Worm (Caenorhabditis elegans) whole organism, L1 larva: ENCODE measurements around the gene F35D2.3.

Source experiments
- C16A3.4 ChIP-seq: fragments of 150-350 bp; optimal IDR thresholded peaks from 2 replicates; lab custom pipeline; 2014; ENCODE audit warnings: missing biosample characterization, missing genetic modification characterization
- C34B4.2 ChIP-seq: sonication (generic microtip); optimal IDR thresholded peaks from 2 replicates; lab custom pipeline; 2017; ENCODE audit warnings: mild to moderate bottlenecking, missing genetic modification characterization, missing compliant biosample characterization
- F16B12.6 ChIP-seq: fragments of 150-350 bp; optimal IDR thresholded peaks from 2 replicates; lab custom pipeline; 2014; ENCODE audit warnings: missing biosample characterization, missing genetic modification characterization
- alr-1 ChIP-seq: fragments of 200-800 bp; sonication (Bioruptor generic); optimal IDR thresholded peaks from 2 replicates; lab custom pipeline; 2018; ENCODE audit warnings: borderline replicate concordance, mild to moderate bottlenecking, missing genetic modification characterization, missing compliant biosample characterization
- blmp-1 ChIP-seq: fragments of 150-350 bp; optimal IDR thresholded peaks from 2 replicates; lab custom pipeline; 2014; ENCODE audit warnings: missing biosample characterization, missing genetic modification characterization
- ces-1 ChIP-seq: fragments of 150-350 bp; optimal IDR thresholded peaks from 2 replicates; lab custom pipeline; 2014; ENCODE audit warnings: missing biosample characterization, missing genetic modification reagents, missing genetic modification characterization
- dpl-1 ChIP-seq, 3 experiments: fragments of 150-350 bp in 2 of 3; sonication (generic microtip) in 1 of 3; optimal IDR thresholded peaks; 2 replicates each; lab custom pipeline; 2014 to 2017; ENCODE audit warnings: missing biosample characterization in 3 of 3, missing genetic modification characterization in 3 of 3, missing genetic modification reagents in 3 of 3
- efl-1 ChIP-seq, 4 experiments: fragments of 150-350 bp; optimal IDR thresholded peaks in 3 of 4; peaks in 1 of 4; 1 replicate in 1 of 4; 2 replicates in 3 of 4; lab custom pipeline; 2014; ENCODE audit warnings: missing biosample characterization in 2 of 4, missing genetic modification characterization in 2 of 4, missing genetic modification reagents in 2 of 4
- elt-2 ChIP-seq: sonication (generic microtip); optimal IDR thresholded peaks from 2 replicates; lab custom pipeline; 2016; ENCODE audit warnings: missing genetic modification characterization, mild to moderate bottlenecking, inconsistent platforms, missing compliant biosample characterization, missing genetic modification reagents
- elt-3 ChIP-seq, 6 experiments: fragments of 150-350 bp in 1 of 6; sonication (generic microtip); optimal IDR thresholded peaks; 2 replicates each; lab custom pipeline; 2017 to 2018; ENCODE audit warnings: missing biosample characterization in 6 of 6, missing genetic modification characterization in 6 of 6, inconsistent platforms in 1 of 6
- fkh-10 ChIP-seq: sonication (generic microtip); optimal IDR thresholded peaks from 2 replicates; lab custom pipeline; 2017; ENCODE audit warnings: missing biosample characterization, missing genetic modification reagents, missing genetic modification characterization
- fkh-4 ChIP-seq: sonication (generic microtip); optimal IDR thresholded peaks from 2 replicates; lab custom pipeline; 2016; ENCODE audit warnings: missing compliant biosample characterization, missing genetic modification characterization, borderline replicate concordance
- fkh-8 ChIP-seq: sonication (generic microtip); optimal IDR thresholded peaks from 2 replicates; lab custom pipeline; 2016; ENCODE audit warnings: mild to moderate bottlenecking, missing genetic modification characterization, missing compliant biosample characterization
- grh-1 ChIP-seq: fragments of 200-800 bp; sonication (Bioruptor generic); IDR thresholded peaks from 2 replicates; pipeline ENCODE4 v1.3.6; 2022; ENCODE audit warnings: missing genetic modification reagents, missing genetic modification characterization, missing compliant biosample characterization
- hlh-17 ChIP-seq: fragments of 200-800 bp; sonication (Bioruptor generic); optimal IDR thresholded peaks from 2 replicates; lab custom pipeline; 2018; ENCODE audit warnings: missing genetic modification characterization, mild to moderate bottlenecking, missing compliant biosample characterization, moderate library complexity, borderline replicate concordance
- hlh-4 ChIP-seq: sonication (generic microtip); optimal IDR thresholded peaks from 2 replicates; lab custom pipeline; 2016; ENCODE audit warnings: mild to moderate bottlenecking, missing genetic modification characterization, missing compliant biosample characterization
- irx-1 ChIP-seq: sonication (generic microtip); optimal IDR thresholded peaks from 2 replicates; lab custom pipeline; 2016; ENCODE audit warnings: missing genetic modification characterization, missing compliant biosample characterization
- lin-13 ChIP-seq: fragments of 150-350 bp; optimal IDR thresholded peaks from 2 replicates; lab custom pipeline; 2014; ENCODE audit warnings: missing biosample characterization, missing genetic modification reagents, missing genetic modification characterization
- lin-14 ChIP-seq: fragments of 200-800 bp; sonication (Bioruptor generic); optimal IDR thresholded peaks from 2 replicates; lab custom pipeline; 2018; ENCODE audit warnings: mild to moderate bottlenecking, missing genetic modification characterization, moderate library complexity, missing compliant biosample characterization
- lin-15B ChIP-seq: fragments of 150-350 bp; sonication (generic microtip); optimal IDR thresholded peaks from 3 replicates; lab custom pipeline; 2014; ENCODE audit warnings: missing biosample characterization, missing genetic modification characterization
- lin-35 ChIP-seq, 2 experiments: fragments of 150-350 bp; optimal IDR thresholded peaks; 2 replicates each; lab custom pipeline; 2014; ENCODE audit warnings: missing biosample characterization in 2 of 2, missing genetic modification characterization in 2 of 2, missing genetic modification reagents in 2 of 2
- lir-3 ChIP-seq: sonication (generic microtip); optimal IDR thresholded peaks from 2 replicates; lab custom pipeline; 2016; ENCODE audit warnings: mild to moderate bottlenecking, missing genetic modification characterization, moderate library complexity, missing compliant biosample characterization; ENCODE audit not compliant: poor library complexity
- lsy-2 ChIP-seq, 2 experiments: fragments of 150-350 bp; optimal IDR thresholded peaks; 2 replicates each; lab custom pipeline; 2014; ENCODE audit warnings: missing biosample characterization in 2 of 2, missing genetic modification characterization in 2 of 2
- mdl-1 ChIP-seq, 2 experiments: fragments of 150-350 bp; optimal IDR thresholded peaks; 2 replicates each; lab custom pipeline; 2014 to 2017; ENCODE audit warnings: missing biosample characterization in 2 of 2, missing genetic modification characterization in 2 of 2, inconsistent platforms in 1 of 2
- mep-1 ChIP-seq: fragments of 150-350 bp; optimal IDR thresholded peaks from 2 replicates; lab custom pipeline; 2014; ENCODE audit warnings: missing biosample characterization, missing genetic modification characterization
- nhr-11 ChIP-seq: fragments of 150-350 bp; optimal IDR thresholded peaks from 2 replicates; lab custom pipeline; 2014; ENCODE audit warnings: missing biosample characterization, missing genetic modification characterization
- nhr-12 ChIP-seq: sonication (generic microtip); optimal IDR thresholded peaks from 2 replicates; lab custom pipeline; 2017; ENCODE audit warnings: missing biosample characterization, missing genetic modification characterization
- nhr-19 ChIP-seq: fragments of 200-800 bp; sonication (Bioruptor generic); conservative IDR thresholded peaks from 2 replicates; pipeline ENCODE4 v1.3.6; 2022; ENCODE audit warnings: missing genetic modification characterization, missing compliant biosample characterization
- nhr-20 ChIP-seq: sonication (generic microtip); optimal IDR thresholded peaks from 2 replicates; lab custom pipeline; 2016; ENCODE audit warnings: mild to moderate bottlenecking, missing genetic modification characterization, missing compliant biosample characterization
- nhr-47 ChIP-seq: sonication (generic microtip); optimal IDR thresholded peaks from 2 replicates; lab custom pipeline; 2016; ENCODE audit warnings: mild to moderate bottlenecking, missing genetic modification characterization, moderate library complexity, missing compliant biosample characterization
- nhr-71 ChIP-seq: sonication (generic microtip); optimal IDR thresholded peaks from 2 replicates; lab custom pipeline; 2016; ENCODE audit warnings: mild to moderate bottlenecking, missing genetic modification characterization, moderate library complexity, missing compliant biosample characterization
- nhr-77 ChIP-seq: fragments of 150-350 bp; optimal IDR thresholded peaks from 2 replicates; lab custom pipeline; 2014; ENCODE audit warnings: missing biosample characterization, missing genetic modification characterization
- nhr-84 ChIP-seq: sonication (generic microtip); optimal IDR thresholded peaks from 2 replicates; lab custom pipeline; 2017; ENCODE audit warnings: missing biosample characterization, missing genetic modification characterization
- nhr-85 ChIP-seq: sonication (generic microtip); peaks from one replicate; lab custom pipeline; 2016; ENCODE audit warnings: missing genetic modification characterization, inconsistent platforms, missing compliant biosample characterization
- nhr-90 ChIP-seq: sonication (generic microtip); optimal IDR thresholded peaks from 2 replicates; lab custom pipeline; 2016; ENCODE audit warnings: mild to moderate bottlenecking, missing genetic modification characterization, missing compliant biosample characterization; ENCODE audit not compliant: poor library complexity
- pag-3 ChIP-seq: sonication (generic microtip); optimal IDR thresholded peaks from 2 replicates; lab custom pipeline; 2017; ENCODE audit warnings: missing genetic modification characterization, mild to moderate bottlenecking, missing compliant biosample characterization, antibody characterized with exemption, borderline replicate concordance; ENCODE audit not compliant: insufficient read depth
- pax-3 ChIP-seq: fragments of 200-800 bp; sonication (Bioruptor generic); optimal IDR thresholded peaks from 2 replicates; lab custom pipeline; 2018; ENCODE audit warnings: mild to moderate bottlenecking, missing genetic modification characterization, moderate library complexity, missing compliant biosample characterization
- snpc-4 ChIP-seq: fragments of 150-350 bp; optimal IDR thresholded peaks from 2 replicates; lab custom pipeline; 2014; ENCODE audit warnings: missing biosample characterization, missing genetic modification characterization
- sup-37 ChIP-seq: fragments of 200-800 bp; sonication (Bioruptor generic); optimal IDR thresholded peaks from 2 replicates; lab custom pipeline; 2018; ENCODE audit warnings: mild to moderate bottlenecking, missing genetic modification characterization, missing compliant biosample characterization
- swsn-7 ChIP-seq: sonication (generic microtip); optimal IDR thresholded peaks from 2 replicates; lab custom pipeline; 2016; ENCODE audit warnings: missing genetic modification characterization, missing compliant biosample characterization
- tbx-2 ChIP-seq: sonication (generic microtip); optimal IDR thresholded peaks from 2 replicates; lab custom pipeline; 2016; ENCODE audit warnings: missing genetic modification characterization, missing compliant biosample characterization
- unc-130 ChIP-seq: fragments of 150-350 bp; optimal IDR thresholded peaks from 2 replicates; lab custom pipeline; 2017; ENCODE audit warnings: missing biosample characterization, missing genetic modification characterization, inconsistent platforms
- unc-98 ChIP-seq: fragments of 200-800 bp; sonication (Bioruptor generic); IDR thresholded peaks from 2 replicates; pipeline ENCODE4 v1.3.6; 2022; ENCODE audit warnings: missing genetic modification characterization, missing compliant biosample characterization
- vab-15 ChIP-seq: sonication (generic microtip); optimal IDR thresholded peaks from 2 replicates; lab custom pipeline; 2017; ENCODE audit warnings: missing genotype, mild to moderate bottlenecking, missing genetic modification characterization, missing compliant biosample characterization
- xbp-1 ChIP-seq: sonication (generic microtip); optimal IDR thresholded peaks from 2 replicates; lab custom pipeline; 2016; ENCODE audit warnings: missing genetic modification characterization, missing compliant biosample characterization
- zag-1 ChIP-seq: fragments of 150-350 bp; optimal IDR thresholded peaks from 2 replicates; lab custom pipeline; 2014; ENCODE audit warnings: missing biosample characterization, missing genetic modification characterization
- ztf-11 ChIP-seq, 2 experiments: sonication (generic microtip); optimal IDR thresholded peaks; 2 replicates each; lab custom pipeline; 2016 to 2017; ENCODE audit warnings: missing genetic modification characterization in 2 of 2, missing biosample characterization in 1 of 2, missing compliant biosample characterization in 1 of 2
- ztf-4 ChIP-seq: fragments of 150-350 bp; optimal IDR thresholded peaks from 2 replicates; lab custom pipeline; 2014; ENCODE audit warnings: missing biosample characterization, missing genetic modification characterization

Gene F35D2.3

DNA sequence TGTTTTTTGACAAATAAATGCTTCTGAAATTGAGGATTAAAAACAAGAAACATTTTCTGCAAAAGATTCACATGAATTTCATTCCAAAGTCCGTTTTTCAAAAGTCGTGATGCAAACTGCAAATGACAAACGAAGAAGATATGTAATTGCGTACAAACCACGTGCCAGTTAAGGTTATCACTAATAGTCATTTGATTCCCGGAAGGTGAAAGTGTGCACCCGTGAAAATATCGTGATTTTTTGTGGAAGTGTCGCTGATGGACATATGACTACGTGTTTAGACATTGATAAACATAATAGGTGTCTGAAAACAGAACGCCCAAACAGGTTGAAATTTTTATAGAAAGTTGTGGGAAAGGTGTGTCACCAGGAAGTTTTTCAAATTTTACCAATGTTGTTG is 42.2 kb upstream of the F35D2.3 start:
- TF ChIP-seq fkh-8 (tag; lab: Kevin White, UChicago) (no peak), sup-37 (GFP tag; lab: Kevin White, UChicago) (no peak), lin-15B (tag; lab: Kevin White, UChicago) (no peak), blmp-1 (tag; lab: Kevin White, UChicago) (peak; percentile 98), pax-3 (tag; lab: Kevin White, UChicago) (peak; percentile 48), lsy-2 (tag; optimal IDR thresholded peaks at IDR 0.05; lab: Kevin White, UChicago) (no peak), ztf-11 (tag; optimal IDR thresholded peaks at IDR 0.05; lab: Kevin White, UChicago) (no peak), hlh-17 (GFP tag; lab: Kevin White, UChicago) (no peak), fkh-10 (GFP tag; lab: Kevin White, UChicago) (no peak), nhr-11 (tag; lab: Kevin White, UChicago) (no peak), lin-13 (peak; percentile 3), F16B12.6 (tag; lab: Kevin White, UChicago) (no peak), C34B4.2 (tag; lab: Kevin White, UChicago) (no peak), lir-3 (tag; lab: Kevin White, UChicago) (peak; percentile 31), snpc-4 (tag; lab: Kevin White, UChicago) (no peak), nhr-77 (tag; lab: Kevin White, UChicago) (no peak), fkh-4 (no peak), nhr-85 (tag; lab: Kevin White, UChicago) (peak; percentile 94), vab-15 (tag; lab: Kevin White, UChicago) (peak; percentile 29), zag-1 (no peak), mep-1 (tag; lab: Kevin White, UChicago) (peak; percentile 23), elt-2 (tag; lab: Kevin White, UChicago) (peak; percentile 96), swsn-7 (tag; lab: Kevin White, UChicago) (no peak), grh-1 (peak; percentile 84), irx-1 (tag; lab: Kevin White, UChicago) (no peak), ztf-4 (tag; lab: Kevin White, UChicago) (peak; percentile 42), nhr-71 (tag; lab: Kevin White, UChicago) (peak; percentile 86), efl-1 (optimal IDR thresholded peaks at IDR 0.05; lab: Kevin White, UChicago) (peak in 1 of 2 experiments; percentile 8), efl-1 (GFP tag; optimal IDR thresholded peaks at IDR 0.05 in 1 of 2; lab: Kevin White, UChicago) (peak in 1 of 2 experiments; percentile 91), pag-3 (tag; lab: Kevin White, UChicago) (no peak), nhr-47 (tag; lab: Kevin White, UChicago) (no peak), nhr-20 (tag; lab: Kevin White, UChicago) (peak; percentile 89), elt-3 (tag; optimal IDR thresholded peaks at IDR 0.05; lab: Kevin White, UChicago) (peak in 2 of 6 experiments; percentile 92 to 95), ces-1 (GFP tag; lab: Kevin White, UChicago) (no peak), lin-14 (GFP tag; lab: Kevin White, UChicago) (peak; percentile 71), hlh-4 (tag; lab: Kevin White, UChicago) (no peak), unc-98 (no peak), C16A3.4 (tag; lab: Kevin White, UChicago) (peak; percentile 24), nhr-19 (GFP tag; lab: Robert Waterston, UW) (peak; percentile 81), nhr-12 (no peak), alr-1 (tag; lab: Kevin White, UChicago) (no peak), unc-130 (tag; lab: Kevin White, UChicago) (peak; percentile 64), dpl-1 (GFP tag; optimal IDR thresholded peaks at IDR 0.05; lab: Kevin White, UChicago) (peak; percentile 5 to 45 (median 17)), nhr-90 (tag; lab: Kevin White, UChicago) (peak; percentile 82), xbp-1 (tag; lab: Kevin White, UChicago) (no peak), mdl-1 (tag; optimal IDR thresholded peaks at IDR 0.05; lab: Kevin White, UChicago) (peak in 1 of 2 experiments; percentile 90), nhr-84 (tag; lab: Kevin White, UChicago) (no peak), tbx-2 (tag; lab: Kevin White, UChicago) (peak; percentile 64), lin-35 (GFP tag; optimal IDR thresholded peaks at IDR 0.05; lab: Kevin White, UChicago) (peak in 1 of 2 experiments; percentile 82)
